Worm (Caenorhabditis elegans): ENCODE data around the gene zig-11.
A peak's percentile ranks its signal among the peaks of the same experiment; 100 is the strongest.

The zig-11 gene

DNA sequence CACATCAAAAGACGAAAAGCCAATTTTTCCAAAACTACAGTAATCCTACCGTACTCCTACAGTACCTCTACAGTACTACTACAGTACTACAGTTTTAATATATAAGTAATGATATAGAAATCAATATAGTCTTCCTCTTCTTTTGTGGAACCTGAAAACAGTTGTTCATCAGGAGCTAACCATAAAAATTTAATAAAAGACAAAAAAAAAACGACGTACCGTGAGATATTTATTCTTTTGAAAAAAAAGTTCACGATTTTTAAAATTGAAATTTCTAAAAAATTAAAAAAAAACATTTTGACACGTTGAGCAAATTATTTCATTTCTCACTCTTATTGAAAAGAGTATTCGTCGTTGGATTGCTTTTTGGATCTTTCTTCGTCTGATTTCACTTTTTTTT is 18.4 kb upstream of the zig-11 start, which contains the start of gene Y32G9A.3:
Gene Y32G9A.3 (plus strand): TSS at position 301 of the 400 bp plus-strand sequence.
- TF ChIP-seq unc-39 (tag; optimal IDR thresholded peaks at IDR 0.05) (no peak), M03D4.4 (tag; optimal IDR thresholded peaks at IDR 0.05) (no peak), nhr-237 (tag; optimal IDR thresholded peaks at IDR 0.05) (no peak), ceh-39 (tag; optimal IDR thresholded peaks at IDR 0.05) (no peak), bed-3 (GFP tag; optimal IDR thresholded peaks at IDR 0.05) (no peak), lsy-2 (tag; optimal IDR thresholded peaks at IDR 0.05) (no peak), lin-13 (tag; optimal IDR thresholded peaks at IDR 0.05) (no peak), ztf-11 (tag; optimal IDR thresholded peaks at IDR 0.05) (no peak), nhr-12 (tag; optimal IDR thresholded peaks at IDR 0.05) (no peak), cnd-1 (tag; optimal IDR thresholded peaks at IDR 0.05) (no peak)

DNA sequence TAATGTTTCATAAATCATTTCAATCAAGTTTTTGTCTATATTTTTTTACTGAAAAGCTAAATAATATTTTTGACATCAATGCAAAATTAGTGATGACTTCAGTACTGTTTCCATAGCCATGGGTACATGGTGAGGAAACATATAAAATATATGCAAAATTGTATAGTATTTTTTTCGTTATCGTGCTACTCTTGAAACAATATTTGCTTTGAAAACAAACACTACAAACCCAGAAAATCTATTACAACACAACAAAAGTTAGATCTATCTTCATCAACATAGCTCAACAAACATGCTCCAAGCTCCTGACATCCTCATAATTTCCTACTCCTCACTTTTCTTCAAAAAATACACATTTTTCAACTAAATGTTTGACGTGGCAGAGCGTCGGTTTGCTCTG is 15.8 kb upstream of the zig-11 start, which contains the start of gene srp-3:
Gene srp-3 (plus strand): TSS at position 301 of the 400 bp plus-strand sequence.
- TF ChIP-seq unc-62 (GFP tag; optimal IDR thresholded peaks at IDR 0.05) (no peak), lsy-2 (tag; optimal IDR thresholded peaks at IDR 0.05) (no peak), sem-2 (GFP tag; optimal IDR thresholded peaks at IDR 0.05) (no peak), mls-2 (tag; optimal IDR thresholded peaks at IDR 0.05) (no peak), elt-3 (tag; optimal IDR thresholded peaks at IDR 0.05) (no peak), flh-1 (GFP tag; optimal IDR thresholded peaks at IDR 0.05) (no peak), ztf-11 (tag; optimal IDR thresholded peaks at IDR 0.05) (no peak), ces-1 (GFP tag; optimal IDR thresholded peaks at IDR 0.05) (no peak), unc-120 (tag; optimal IDR thresholded peaks at IDR 0.05; ENCODE audit: poor library complexity, severe bottlenecking) (no peak), nhr-2 (tag; optimal IDR thresholded peaks at IDR 0.05) (no peak), ham-2 (GFP tag; optimal IDR thresholded peaks at IDR 0.05) (no peak), tbx-8 (GFP tag; optimal IDR thresholded peaks at IDR 0.05) (no peak), M03D4.4 (tag; optimal IDR thresholded peaks at IDR 0.05) (no peak), sptf-1 (tag; optimal IDR thresholded peaks at IDR 0.05) (no peak), lin-32 (GFP tag; optimal IDR thresholded peaks at IDR 0.05) (no peak), nhr-12 (tag; optimal IDR thresholded peaks at IDR 0.05) (no peak), unc-39 (tag; optimal IDR thresholded peaks at IDR 0.05) (no peak), nhr-76 (tag; optimal IDR thresholded peaks at IDR 0.05) (no peak), ceh-83 (GFP tag; optimal IDR thresholded peaks at IDR 0.05) (no peak), bed-3 (GFP tag; optimal IDR thresholded peaks at IDR 0.05) (no peak)

DNA sequence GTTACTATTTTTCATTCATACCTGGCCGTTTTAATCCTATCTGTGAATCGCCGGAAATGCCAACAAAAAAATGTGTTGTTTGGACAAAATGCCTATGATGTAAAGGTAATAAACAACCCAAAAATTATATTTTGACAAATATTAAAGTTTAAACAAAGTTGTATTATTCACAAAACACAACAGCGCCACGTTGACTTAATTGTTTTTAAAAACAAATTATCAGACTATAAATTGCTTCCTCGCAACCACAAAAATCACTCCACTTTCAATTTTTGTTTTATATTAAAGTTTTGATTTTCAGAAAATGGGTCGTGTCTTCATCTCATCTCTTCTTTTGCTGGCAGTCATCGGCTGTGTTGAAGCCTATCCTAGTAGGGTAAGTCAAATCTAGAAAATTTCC is 14.6 kb upstream of the zig-11 start, which contains the start of gene Y32G9A.5:
Gene Y32G9A.5 (plus strand): TSS at position 301 of the 400 bp plus-strand sequence.
- TF ChIP-seq nhr-76 (tag; optimal IDR thresholded peaks at IDR 0.05) (no peak), unc-39 (tag; optimal IDR thresholded peaks at IDR 0.05) (no peak), ham-2 (GFP tag; optimal IDR thresholded peaks at IDR 0.05) (no peak), lin-32 (GFP tag; optimal IDR thresholded peaks at IDR 0.05) (no peak), M03D4.4 (tag; optimal IDR thresholded peaks at IDR 0.05) (no peak)

DNA sequence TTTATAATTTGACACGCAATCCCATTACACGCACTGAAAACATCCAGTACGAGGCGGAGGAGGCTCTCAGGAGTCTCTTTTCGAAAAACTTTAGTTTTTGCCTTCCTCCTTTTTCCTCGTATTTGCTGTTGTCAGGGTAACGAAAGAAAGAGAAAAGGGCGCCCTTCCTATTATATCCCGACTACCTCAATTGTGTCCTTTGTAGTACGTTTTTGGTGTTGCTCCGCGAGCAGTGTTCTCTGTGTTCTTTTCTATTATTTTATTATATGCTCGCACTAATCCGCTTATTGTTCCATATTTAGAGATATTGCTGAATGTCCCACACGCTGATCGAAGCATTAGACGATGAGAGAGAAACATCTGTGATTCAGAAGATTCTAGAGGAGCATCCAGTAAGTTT is 2.7 kb upstream of the zig-11 start, which contains the start of gene nphp-2:
Gene nphp-2 (plus strand): TSS at position 301 of the 400 bp plus-strand sequence.
- no peak for TF ChIP-seq pha-4 (tag; optimal IDR thresholded peaks at IDR 0.05)
- no peak for TF ChIP-seq bed-3 (GFP tag; optimal IDR thresholded peaks at IDR 0.05)
- TF ChIP-seq ceh-83 (GFP tag; optimal IDR thresholded peaks at IDR 0.05) = no peak
- TF ChIP-seq unc-39 (tag; optimal IDR thresholded peaks at IDR 0.05) = no peak

DNA sequence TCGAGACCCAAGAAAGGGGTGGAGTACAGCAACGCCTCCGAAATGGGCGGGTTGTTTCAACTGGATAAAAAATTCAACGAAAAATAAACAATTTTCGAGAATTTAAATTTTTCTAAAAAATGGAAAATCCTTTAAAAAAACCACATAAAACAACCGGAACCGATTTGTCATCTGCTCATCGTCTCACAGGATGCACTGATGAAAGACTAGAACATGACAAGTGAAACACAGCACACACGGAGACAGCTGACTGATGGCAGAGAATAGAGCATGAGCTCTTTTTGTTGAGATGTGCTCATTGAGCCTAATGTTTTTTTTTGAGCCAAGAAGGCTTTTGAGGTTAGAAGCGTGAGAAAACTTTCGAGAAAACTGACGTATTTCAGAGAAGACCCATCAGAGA is 2.7 kb downstream of the zig-11 start:
- no peak for TF ChIP-seq snpc-4 (tag; optimal IDR thresholded peaks at IDR 0.05)
- TF ChIP-seq hlh-1 (tag; optimal IDR thresholded peaks at IDR 0.05) = peak; percentile 48

DNA sequence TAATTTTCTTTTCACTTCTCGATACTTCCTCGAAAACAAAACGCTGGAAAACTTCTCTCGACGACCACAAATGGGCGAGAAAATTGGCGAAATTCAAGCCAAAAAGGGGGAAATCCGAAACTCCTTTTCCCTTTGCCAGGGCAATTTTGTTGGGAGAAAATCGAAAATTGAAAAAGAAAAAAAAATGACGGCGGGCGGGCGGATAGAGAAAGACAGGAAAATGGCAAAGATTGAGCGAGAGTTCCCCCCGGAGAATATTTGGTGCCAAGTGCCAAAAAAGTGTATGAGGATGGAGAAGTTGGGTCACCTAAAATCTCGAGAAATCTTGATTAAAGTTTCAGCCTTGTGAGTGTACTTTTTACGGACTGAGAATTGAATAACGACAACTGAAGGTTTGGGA is 4.4 kb downstream of the zig-11 start:
- TF ChIP-seq lin-32 (GFP tag; optimal IDR thresholded peaks at IDR 0.05) (no peak), unc-39 (tag; optimal IDR thresholded peaks at IDR 0.05) (no peak), flh-1 (GFP tag; optimal IDR thresholded peaks at IDR 0.05) (no peak), nhr-2 (tag; optimal IDR thresholded peaks at IDR 0.05) (no peak), M03D4.4 (tag; optimal IDR thresholded peaks at IDR 0.05) (no peak), lin-13 (tag; optimal IDR thresholded peaks at IDR 0.05) (no peak), pha-4 (tag; optimal IDR thresholded peaks at IDR 0.05) (no peak), unc-120 (tag; optimal IDR thresholded peaks at IDR 0.05; ENCODE audit: poor library complexity, severe bottlenecking) (no peak), cnd-1 (tag; optimal IDR thresholded peaks at IDR 0.05) (no peak), ceh-83 (GFP tag; optimal IDR thresholded peaks at IDR 0.05) (no peak), ztf-11 (tag; optimal IDR thresholded peaks at IDR 0.05) (no peak), unc-62 (GFP tag; optimal IDR thresholded peaks at IDR 0.05) (no peak), elt-3 (tag; optimal IDR thresholded peaks at IDR 0.05) (no peak), lsy-2 (tag; optimal IDR thresholded peaks at IDR 0.05) (no peak)

All from whole organism, mixed stage, embryonic.